Worm (Caenorhabditis elegans) whole organism, early embryonic: ENCODE data around the gene rrsr-1.

Experiments used
- B0310.2 ChIP-seq: sonication (generic microtip); optimal IDR thresholded peaks from 2 replicates; lab custom pipeline; 2016; ENCODE audit warnings: mild to moderate bottlenecking, missing genetic modification characterization, missing compliant biosample characterization
- F13C5.2 ChIP-seq: sonication (generic microtip); optimal IDR thresholded peaks from 2 replicates; lab custom pipeline; 2017; ENCODE audit warnings: mild to moderate bottlenecking, missing genetic modification characterization, inconsistent platforms, missing compliant biosample characterization
- aly-1 ChIP-seq: sonication (generic microtip); optimal IDR thresholded peaks from 2 replicates; lab custom pipeline; 2016; ENCODE audit warnings: missing genetic modification characterization, missing compliant biosample characterization
- ama-1 ChIP-seq: fragments of 150-350 bp; optimal IDR thresholded peaks from 2 replicates; lab custom pipeline; 2014
- ceh-13 ChIP-seq: fragments of 200-800 bp; sonication (Bioruptor generic); optimal IDR thresholded peaks from 2 replicates; lab custom pipeline; 2018; ENCODE audit warnings: mild to moderate bottlenecking, missing genetic modification characterization, missing compliant biosample characterization
- ceh-36 ChIP-seq: sonication (generic microtip); optimal IDR thresholded peaks from 2 replicates; lab custom pipeline; 2016; ENCODE audit warnings: missing genetic modification characterization, inconsistent platforms, missing compliant biosample characterization
- ets-7 ChIP-seq: sonication (generic microtip); optimal IDR thresholded peaks from 2 replicates; lab custom pipeline; 2016; ENCODE audit warnings: missing genotype, missing genetic modification characterization, missing compliant biosample characterization
- flt-1 ChIP-seq: fragments of 200-800 bp; sonication (Bioruptor generic); IDR thresholded peaks from 2 replicates; pipeline ENCODE4 v1.3.6; 2022; ENCODE audit warnings: missing genetic modification characterization, missing compliant biosample characterization
- hmbx-1 ChIP-seq: sonication (generic microtip); optimal IDR thresholded peaks from 2 replicates; lab custom pipeline; 2016; ENCODE audit warnings: mild to moderate bottlenecking, missing genetic modification characterization, missing compliant biosample characterization
- hmg-4 ChIP-seq: fragments of 200-800 bp; sonication (Bioruptor generic); optimal IDR thresholded peaks from 2 replicates; lab custom pipeline; 2018; ENCODE audit warnings: mild to moderate bottlenecking, missing genetic modification characterization, missing compliant biosample characterization
- hnd-1 ChIP-seq: sonication (generic microtip); optimal IDR thresholded peaks from 2 replicates; lab custom pipeline; 2016; ENCODE audit warnings: missing genetic modification characterization, missing compliant biosample characterization
- pes-1 ChIP-seq: fragments of 200-800 bp; sonication (Bioruptor generic); IDR thresholded peaks from 2 replicates; pipeline ENCODE4 v1.3.6; 2022; ENCODE audit warnings: missing genetic modification reagents, missing genetic modification characterization, missing compliant biosample characterization
- scrt-1 ChIP-seq: fragments of 200-800 bp; sonication (Bioruptor generic); IDR thresholded peaks from 2 replicates; pipeline ENCODE4 v1.3.6; 2022; ENCODE audit warnings: missing genetic modification characterization, missing compliant biosample characterization
- sea-1 ChIP-seq: fragments of 200-800 bp; sonication (Bioruptor generic); conservative IDR thresholded peaks from 2 replicates; pipeline ENCODE4 v1.3.6; 2022; ENCODE audit warnings: missing genetic modification characterization, missing compliant biosample characterization
- tbx-11 ChIP-seq: fragments of 200-800 bp; sonication (Bioruptor generic); IDR thresholded peaks from 2 replicates; pipeline ENCODE4 v1.3.6; 2022; ENCODE audit warnings: missing genetic modification characterization, missing compliant biosample characterization
- tbx-37 ChIP-seq: fragments of 200-800 bp; sonication (Bioruptor generic); conservative IDR thresholded peaks from 2 replicates; pipeline ENCODE4 v1.3.6; 2022; ENCODE audit warnings: missing genetic modification reagents, missing genetic modification characterization, missing compliant biosample characterization
- tra-4 ChIP-seq: sonication (generic microtip); optimal IDR thresholded peaks from 2 replicates; lab custom pipeline; 2017; ENCODE audit warnings: missing genetic modification characterization, missing compliant biosample characterization

The rrsr-1 gene

ce11 chrV:14414032-14414431 is 10.8 kb downstream of the rrsr-1 start:
- TF ChIP-seq ets-7 (tag; lab: Kevin White, UChicago) (no peak), pes-1 (GFP tag; lab: Robert Waterston, UW) (no peak), hmg-4 (GFP tag; lab: Kevin White, UChicago) (no peak), hmbx-1 (tag; lab: Kevin White, UChicago) (no peak), ceh-13 (GFP tag; lab: Kevin White, UChicago) (no peak), hnd-1 (tag; lab: Kevin White, UChicago) (no peak), ceh-36 (tag; lab: Kevin White, UChicago) (no peak), flt-1 (no peak), ama-1 (lab: Kevin White, UChicago) (no peak), tbx-11 (GFP tag; lab: Robert Waterston, UW) (no peak), tbx-37 (GFP tag; lab: Robert Waterston, UW) (no peak), tra-4 (tag; lab: Kevin White, UChicago) (no peak), sea-1 (no peak), scrt-1 (GFP tag; lab: Robert Waterston, UW) (no peak), B0310.2 (no peak), F13C5.2 (tag; lab: Kevin White, UChicago) (no peak), aly-1 (tag; lab: Kevin White, UChicago) (no peak)

- no peak for TF ChIP-seq B0310.2
- TF ChIP-seq hmbx-1 (tag; lab: Kevin White, UChicago) = no peak
Observed at ce11 chrV:14411989-14412388, 12.8 kb downstream of the rrsr-1 start.

- TF ChIP-seq hmbx-1 (tag; lab: Kevin White, UChicago) (no peak), ceh-13 (GFP tag; lab: Kevin White, UChicago) (no peak), hmg-4 (GFP tag; lab: Kevin White, UChicago) (no peak), ceh-36 (tag; lab: Kevin White, UChicago) (no peak), tra-4 (tag; lab: Kevin White, UChicago) (no peak), flt-1 (no peak), hnd-1 (tag; lab: Kevin White, UChicago) (no peak), tbx-37 (GFP tag; lab: Robert Waterston, UW) (no peak), tbx-11 (GFP tag; lab: Robert Waterston, UW) (no peak)
Observed at ce11 chrV:14409905-14410304, 14.9 kb downstream of the rrsr-1 start.

ce11 chrV:14408774-14409173 is 16.0 kb downstream of the rrsr-1 start, which contains the start of gene gnrr-2:
Gene gnrr-2 (plus strand): TSS chrV:14409074.
- TF ChIP-seq ets-7 (tag; lab: Kevin White, UChicago) = no peak
- no peak for TF ChIP-seq B0310.2
- no peak for TF ChIP-seq aly-1 (tag; lab: Kevin White, UChicago)
- TF ChIP-seq sea-1 = no peak
- no peak for TF ChIP-seq hmg-4 (GFP tag; lab: Kevin White, UChicago)
- no peak for TF ChIP-seq tbx-37 (GFP tag; lab: Robert Waterston, UW)
- no peak for TF ChIP-seq tra-4 (tag; lab: Kevin White, UChicago)
- no peak for TF ChIP-seq flt-1
- TF ChIP-seq scrt-1 (GFP tag; lab: Robert Waterston, UW) = no peak
- TF ChIP-seq tbx-11 (GFP tag; lab: Robert Waterston, UW) = no peak
- TF ChIP-seq hmbx-1 (tag; lab: Kevin White, UChicago) = no peak
- no peak for TF ChIP-seq ama-1 (lab: Kevin White, UChicago)
- no peak for TF ChIP-seq pes-1 (GFP tag; lab: Robert Waterston, UW)
- TF ChIP-seq F13C5.2 (tag; lab: Kevin White, UChicago) = no peak
- no peak for TF ChIP-seq hnd-1 (tag; lab: Kevin White, UChicago)
- TF ChIP-seq ceh-36 (tag; lab: Kevin White, UChicago) = no peak
- no peak for TF ChIP-seq ceh-13 (GFP tag; lab: Kevin White, UChicago)

- TF ChIP-seq hmg-4 (GFP tag; lab: Kevin White, UChicago) = no peak
- TF ChIP-seq tra-4 (tag; lab: Kevin White, UChicago) = no peak
- no peak for TF ChIP-seq hnd-1 (tag; lab: Kevin White, UChicago)
- no peak for TF ChIP-seq hmbx-1 (tag; lab: Kevin White, UChicago)
- TF ChIP-seq F13C5.2 (tag; lab: Kevin White, UChicago) = no peak
- no peak for TF ChIP-seq aly-1 (tag; lab: Kevin White, UChicago)
- TF ChIP-seq ama-1 (lab: Kevin White, UChicago) = no peak
Observed at ce11 chrV:14405647-14406046, 19.2 kb downstream of the rrsr-1 start.

- TF ChIP-seq ama-1 (lab: Kevin White, UChicago) = no peak
- no peak for TF ChIP-seq ets-7 (tag; lab: Kevin White, UChicago)
- no peak for TF ChIP-seq B0310.2
- no peak for TF ChIP-seq F13C5.2 (tag; lab: Kevin White, UChicago)
- TF ChIP-seq tbx-37 (GFP tag; lab: Robert Waterston, UW) = no peak
- no peak for TF ChIP-seq hmbx-1 (tag; lab: Kevin White, UChicago)
Observed at ce11 chrV:14396123-14396669, 28.6 kb downstream of the rrsr-1 start.

- no peak for TF ChIP-seq pes-1 (GFP tag; lab: Robert Waterston, UW)
- TF ChIP-seq tbx-11 (GFP tag; lab: Robert Waterston, UW) = no peak
- no peak for TF ChIP-seq scrt-1 (GFP tag; lab: Robert Waterston, UW)
- TF ChIP-seq B0310.2 = no peak
- TF ChIP-seq sea-1 = no peak
- no peak for TF ChIP-seq ama-1 (lab: Kevin White, UChicago)
- TF ChIP-seq hnd-1 (tag; lab: Kevin White, UChicago) = no peak
- no peak for TF ChIP-seq F13C5.2 (tag; lab: Kevin White, UChicago)
- no peak for TF ChIP-seq tbx-37 (GFP tag; lab: Robert Waterston, UW)
- TF ChIP-seq ets-7 (tag; lab: Kevin White, UChicago) = no peak
- TF ChIP-seq hmg-4 (GFP tag; lab: Kevin White, UChicago) = no peak
- TF ChIP-seq hmbx-1 (tag; lab: Kevin White, UChicago) = no peak
- no peak for TF ChIP-seq tra-4 (tag; lab: Kevin White, UChicago)
- no peak for TF ChIP-seq ceh-36 (tag; lab: Kevin White, UChicago)
- no peak for TF ChIP-seq flt-1
- TF ChIP-seq ceh-13 (GFP tag; lab: Kevin White, UChicago) = no peak
- TF ChIP-seq aly-1 (tag; lab: Kevin White, UChicago) = no peak
Observed at ce11 chrV:14394743-14395142, 30.1 kb downstream of the rrsr-1 start, which contains the start of gene C15H11.13. Gene C15H11.13 (plus strand): TSS chrV:14395043.
